Worm (Caenorhabditis elegans): ENCODE measurements around the gene wrt-4.
A peak's percentile ranks its signal among the peaks of the same experiment; 100 is the strongest.

wrt-4 gene

DNA sequence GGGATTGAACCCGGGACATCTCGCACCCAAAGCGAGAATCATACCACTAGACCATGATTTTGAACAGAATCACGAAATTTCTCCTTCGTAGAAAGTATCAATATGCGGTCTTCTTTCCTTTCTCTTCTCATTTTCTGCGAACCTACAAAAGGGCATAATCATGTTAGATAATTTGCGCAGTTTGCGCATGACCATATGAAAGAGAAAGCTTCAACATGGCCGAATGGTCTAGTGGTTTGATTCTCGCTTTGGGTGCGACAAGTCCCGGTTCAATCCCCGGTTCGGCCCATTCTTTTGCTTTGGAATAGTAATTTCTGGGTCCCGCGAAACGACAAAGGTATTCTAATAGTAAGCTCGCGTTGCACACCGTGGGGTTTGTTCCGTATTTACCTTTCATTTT lies 9.3 kb downstream of the wrt-4 start:
- TF ChIP-seq tab-1 (GFP tag; IDR thresholded peaks at IDR 0.05) (0 out of 2 replicates have a peak, but pooled peaks have one; percentile 17), cog-1 (tag; optimal IDR thresholded peaks at IDR 0.05) (no peak), ztf-23 (GFP tag; IDR thresholded peaks at IDR 0.05) (no peak), ztf-29 (GFP tag; IDR thresholded peaks at IDR 0.05) (no peak), T22C8.4 (GFP tag; IDR thresholded peaks at IDR 0.05) (0 out of 2 replicates have a peak, but pooled peaks have one; percentile 5), med-1 (GFP tag; optimal IDR thresholded peaks at IDR 0.05; ENCODE audit: insufficient read depth) (no peak), flt-1 (GFP tag; IDR thresholded peaks at IDR 0.05) (0 out of 2 replicates have a peak, but pooled peaks have one; percentile 13), klf-2 (GFP tag; conservative IDR thresholded peaks at IDR 0.05) (no peak)

- TF ChIP-seq cog-1 (tag; optimal IDR thresholded peaks at IDR 0.05) (no peak), med-1 (GFP tag; optimal IDR thresholded peaks at IDR 0.05; ENCODE audit: insufficient read depth) (no peak), ztf-23 (GFP tag; IDR thresholded peaks at IDR 0.05) (no peak), ref-1 (GFP tag; conservative IDR thresholded peaks at IDR 0.05) (no peak)
Measured at ce11 chrX:15746705-15747104, 10.4 kb downstream of the wrt-4 start, which contains the start of gene srxa-9. srxa-9 (plus strand) TSS chrX:15747005.

- TF ChIP-seq T22C8.4 (GFP tag; IDR thresholded peaks at IDR 0.05), result no peak
- TF ChIP-seq ref-1 (GFP tag; conservative IDR thresholded peaks at IDR 0.05), result no peak
- TF ChIP-seq flt-1 (GFP tag; IDR thresholded peaks at IDR 0.05), result no peak
- TF ChIP-seq ztf-23 (GFP tag; IDR thresholded peaks at IDR 0.05), result no peak
- TF ChIP-seq klf-2 (GFP tag; conservative IDR thresholded peaks at IDR 0.05), result no peak
- no peak for TF ChIP-seq ztf-29 (GFP tag; IDR thresholded peaks at IDR 0.05)
- TF ChIP-seq cog-1 (tag; optimal IDR thresholded peaks at IDR 0.05), result no peak
- no peak for TF ChIP-seq tab-1 (GFP tag; IDR thresholded peaks at IDR 0.05)
- TF ChIP-seq med-1 (GFP tag; optimal IDR thresholded peaks at IDR 0.05; ENCODE audit: insufficient read depth), result no peak
Measured at ce11 chrX:15742310-15742709, 14.8 kb downstream of the wrt-4 start, which contains the start of gene nhr-255. nhr-255 (plus strand) TSS chrX:15742610.

DNA sequence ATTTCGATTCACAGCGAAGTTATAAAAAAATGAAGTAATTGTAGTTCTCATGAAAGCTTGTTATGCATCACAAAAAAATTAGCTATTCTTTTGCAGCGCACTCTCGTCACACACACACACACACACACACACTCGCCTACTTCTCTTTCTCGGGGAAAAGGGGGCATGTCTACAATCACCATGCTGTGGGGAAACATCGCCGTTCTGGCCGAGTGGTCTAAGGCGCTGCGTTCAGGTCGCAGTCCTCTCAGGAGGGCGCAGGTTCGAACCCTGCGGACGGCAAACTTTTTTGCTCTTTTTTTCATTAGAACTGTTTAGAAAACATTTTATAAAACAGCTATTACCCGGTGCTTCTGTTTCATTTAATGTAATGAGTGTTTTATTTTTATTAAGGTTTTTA lies 15.2 kb downstream of the wrt-4 start:
- TF ChIP-seq med-1 (GFP tag; optimal IDR thresholded peaks at IDR 0.05; ENCODE audit: insufficient read depth), result peak; percentile 68
- TF ChIP-seq ztf-23 (GFP tag; IDR thresholded peaks at IDR 0.05), result peak; percentile 95
- TF ChIP-seq klf-2 (GFP tag; conservative IDR thresholded peaks at IDR 0.05), result peak; percentile 92
- peak; percentile 88 for TF ChIP-seq ref-1 (GFP tag; conservative IDR thresholded peaks at IDR 0.05)
- TF ChIP-seq ztf-29 (GFP tag; IDR thresholded peaks at IDR 0.05), result peak; percentile 88
- peak; percentile 91 for TF ChIP-seq T22C8.4 (GFP tag; IDR thresholded peaks at IDR 0.05)
- peak; percentile 96 for TF ChIP-seq tab-1 (GFP tag; IDR thresholded peaks at IDR 0.05)
- peak; percentile 96 for TF ChIP-seq flt-1 (GFP tag; IDR thresholded peaks at IDR 0.05)
- TF ChIP-seq cog-1 (tag; optimal IDR thresholded peaks at IDR 0.05), result peak; percentile 84

DNA sequence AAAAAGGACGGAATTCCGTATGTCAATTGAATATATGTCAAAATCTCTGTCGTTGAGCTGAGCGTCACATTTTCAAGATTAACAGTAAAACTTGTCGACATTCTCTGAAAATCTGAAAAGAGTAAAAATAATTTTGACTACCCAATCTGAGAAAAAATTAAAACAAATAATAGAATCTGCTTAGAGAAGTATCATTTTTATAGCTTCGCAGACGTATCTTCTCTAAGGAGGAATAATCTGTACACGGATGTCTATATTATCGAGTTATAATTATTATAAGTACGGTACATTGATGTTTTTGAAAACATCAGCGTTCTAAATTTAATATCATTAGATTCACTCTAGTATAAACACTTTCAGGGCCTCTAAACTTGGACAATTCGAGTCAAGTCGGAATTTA lies 16.5 kb downstream of the wrt-4 start, which contains the start of gene srg-64:
Gene srg-64 (minus strand): TSS at position 101 of the 400 bp plus-strand sequence.
- TF ChIP-seq ref-1 (GFP tag; conservative IDR thresholded peaks at IDR 0.05), result no peak
- no peak for TF ChIP-seq tab-1 (GFP tag; IDR thresholded peaks at IDR 0.05)
- no peak for TF ChIP-seq flt-1 (GFP tag; IDR thresholded peaks at IDR 0.05)
- no peak for TF ChIP-seq ztf-29 (GFP tag; IDR thresholded peaks at IDR 0.05)
- TF ChIP-seq T22C8.4 (GFP tag; IDR thresholded peaks at IDR 0.05), result no peak
- no peak for TF ChIP-seq cog-1 (tag; optimal IDR thresholded peaks at IDR 0.05)
- no peak for TF ChIP-seq klf-2 (GFP tag; conservative IDR thresholded peaks at IDR 0.05)
- TF ChIP-seq ztf-23 (GFP tag; IDR thresholded peaks at IDR 0.05), result no peak
- no peak for TF ChIP-seq med-1 (GFP tag; optimal IDR thresholded peaks at IDR 0.05; ENCODE audit: insufficient read depth)

DNA sequence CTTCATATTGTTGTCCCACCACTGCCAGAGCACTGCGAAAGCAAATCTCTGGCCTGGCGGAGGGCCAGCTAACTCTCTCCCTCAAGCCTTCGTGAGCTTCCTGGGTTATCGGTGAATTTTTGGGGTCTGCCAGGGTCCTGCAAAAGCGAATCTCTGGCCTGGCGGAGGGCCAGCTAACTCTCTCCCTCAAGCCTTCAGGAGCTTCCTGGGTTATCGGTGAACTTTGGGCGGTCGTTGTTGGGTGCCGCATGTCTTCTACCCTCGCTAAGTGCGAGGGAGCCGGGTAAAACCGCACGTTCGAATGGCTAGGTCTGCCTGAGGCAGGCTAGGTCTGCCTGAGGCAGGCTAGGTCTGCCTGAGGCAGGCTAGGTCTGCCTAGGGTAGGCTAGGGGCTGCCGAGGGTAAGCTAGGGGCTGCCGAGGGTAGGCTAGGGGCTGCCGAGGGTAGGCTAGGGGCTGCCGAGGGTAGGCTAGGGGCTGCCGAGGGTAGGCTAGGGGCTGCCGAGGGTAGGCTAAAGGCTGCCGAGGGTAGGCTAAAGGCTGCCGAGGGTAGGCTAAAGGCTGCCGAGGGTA lies 18.6 kb downstream of the wrt-4 start:
- TF ChIP-seq T22C8.4 (GFP tag; IDR thresholded peaks at IDR 0.05) (peak; percentile 29; the same call in 1 of the 2 replicates), flt-1 (GFP tag; IDR thresholded peaks at IDR 0.05) (peak; percentile 23; the same call in 1 of the 2 replicates)

ce11 chrX:15736419-15736818 lies 20.6 kb downstream of the wrt-4 start:
- TF ChIP-seq ztf-23 (GFP tag; IDR thresholded peaks at IDR 0.05), result 0 out of 2 replicates have a peak, but pooled peaks have one; percentile 36
- no peak for TF ChIP-seq flt-1 (GFP tag; IDR thresholded peaks at IDR 0.05)
- TF ChIP-seq T22C8.4 (GFP tag; IDR thresholded peaks at IDR 0.05), result peak; percentile 90

- TF ChIP-seq cog-1 (tag; optimal IDR thresholded peaks at IDR 0.05), result no peak
Measured at ce11 chrX:15731668-15732067, 25.4 kb downstream of the wrt-4 start, which contains the start of gene lin-15A. lin-15A (plus strand) TSS chrX:15731968.

ce11 chrX:15730342-15730741 lies 26.7 kb downstream of the wrt-4 start:
- no peak for TF ChIP-seq tab-1 (GFP tag; IDR thresholded peaks at IDR 0.05)
- no peak for TF ChIP-seq klf-2 (GFP tag; conservative IDR thresholded peaks at IDR 0.05)
- TF ChIP-seq ztf-23 (GFP tag; IDR thresholded peaks at IDR 0.05), result no peak
- no peak for TF ChIP-seq T22C8.4 (GFP tag; IDR thresholded peaks at IDR 0.05)
- TF ChIP-seq ztf-29 (GFP tag; IDR thresholded peaks at IDR 0.05), result no peak
- no peak for TF ChIP-seq flt-1 (GFP tag; IDR thresholded peaks at IDR 0.05)
- TF ChIP-seq cog-1 (tag; optimal IDR thresholded peaks at IDR 0.05), result no peak
- no peak for TF ChIP-seq ref-1 (GFP tag; conservative IDR thresholded peaks at IDR 0.05)
- TF ChIP-seq med-1 (GFP tag; optimal IDR thresholded peaks at IDR 0.05; ENCODE audit: insufficient read depth), result no peak

DNA sequence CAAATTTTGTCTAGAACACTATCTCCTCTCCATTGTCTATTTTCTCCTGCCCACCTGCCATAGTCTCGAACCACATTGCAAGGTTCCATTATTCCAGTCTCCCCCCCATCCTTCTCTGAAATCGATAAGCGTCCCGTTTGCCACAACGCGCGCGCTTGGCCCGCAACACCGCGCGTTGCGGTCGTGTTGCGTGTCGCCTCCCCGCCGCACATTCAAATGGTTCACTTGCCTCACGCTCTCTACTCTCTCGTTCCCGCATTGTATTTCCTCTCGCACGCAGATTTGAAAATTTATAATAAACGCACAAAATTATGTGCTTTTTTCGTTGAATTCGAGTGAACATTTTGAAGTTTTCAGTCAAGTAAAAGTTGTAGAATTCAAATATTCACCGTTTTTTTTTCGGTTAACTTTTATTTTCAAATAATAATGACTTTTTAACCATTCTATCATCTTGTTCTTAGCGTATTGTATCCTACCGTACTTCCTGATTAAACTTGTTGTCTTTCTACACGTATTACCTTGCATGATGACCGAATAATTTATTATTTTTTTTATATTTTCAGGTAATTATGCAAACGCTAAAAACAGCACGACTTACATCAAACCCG lies 31.4 kb downstream of the wrt-4 start, which contains the start of gene lin-15B:
Gene lin-15B (plus strand): TSS at position 558 of the 608 bp plus-strand sequence.
- TF ChIP-seq T22C8.4 (GFP tag; IDR thresholded peaks at IDR 0.05), result 0 out of 2 replicates have a peak, but pooled peaks have one; percentile 25
- TF ChIP-seq ztf-23 (GFP tag; IDR thresholded peaks at IDR 0.05), result no peak
- TF ChIP-seq med-1 (GFP tag; optimal IDR thresholded peaks at IDR 0.05; ENCODE audit: insufficient read depth), result no peak
- TF ChIP-seq flt-1 (GFP tag; IDR thresholded peaks at IDR 0.05), result no peak
- TF ChIP-seq cog-1 (tag; optimal IDR thresholded peaks at IDR 0.05), result no peak
- TF ChIP-seq ref-1 (GFP tag; conservative IDR thresholded peaks at IDR 0.05), result no peak
- no peak for TF ChIP-seq klf-2 (GFP tag; conservative IDR thresholded peaks at IDR 0.05)
